Fruit fly (Drosophila melanogaster) Kc167 (cell line): ENCODE measurements around the gene Gss1.

Experiments
- h ChIP-seq: fragments of >200 bp; optimal IDR thresholded peaks from 3 replicates; lab custom pipeline; 2018; ENCODE audit warnings: missing external identifiers
- insv ChIP-seq: fragments of >200 bp; optimal IDR thresholded peaks from 3 replicates; lab custom pipeline; 2018; ENCODE audit warnings: missing external identifiers
- psq ChIP-seq: fragments of >200 bp; optimal IDR thresholded peaks from 2 replicates; lab custom pipeline; 2017; ENCODE audit warnings: missing external identifiers
- ttk ChIP-seq: sonication (Bioruptor generic); optimal IDR thresholded peaks from 2 replicates; lab custom pipeline; 2017; ENCODE audit warnings: missing external identifiers

DNA sequence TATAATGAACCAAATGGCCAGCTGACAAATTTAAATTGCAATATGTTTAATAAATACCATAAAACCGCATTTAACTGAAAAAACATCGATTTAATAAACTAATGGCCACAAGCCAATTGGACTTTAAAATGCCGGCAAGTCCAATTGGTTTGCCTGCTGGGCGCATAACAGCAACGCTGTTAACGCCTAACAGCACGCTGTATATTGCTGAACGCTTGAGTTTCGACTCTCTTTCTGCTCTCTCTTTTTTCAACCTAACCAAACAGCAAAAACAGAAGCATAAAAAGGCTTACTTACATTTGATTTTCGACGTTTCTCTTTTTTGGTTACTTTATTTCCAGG lies 3.3 kb upstream of the Gss1 start:
- TF ChIP-seq psq (lab: Kevin White, UChicago) (no peak), ttk (lab: Kevin White, UChicago) (no peak), insv (lab: Kevin White, UChicago) (no peak), h (lab: Kevin White, UChicago) (no peak)
